Fruit fly (Drosophila melanogaster): ENCODE data around the gene Msp300.

Gene Msp300

dm6 chr2L:5256036-5256846, 155.6 kb downstream of the Msp300 start (continued):
- TF ChIP-seq CG17568 (GFP tag; optimal IDR thresholded peaks at IDR 0.05) (peak; percentile 64), yki (optimal IDR thresholded peaks at IDR 0.05) (no peak), CG1647 (GFP tag; optimal IDR thresholded peaks at IDR 0.05) (peak; percentile 29), fu2 (GFP tag; optimal IDR thresholded peaks at IDR 0.05) (no peak), salm (tag; optimal IDR thresholded peaks at IDR 0.05) (peak; percentile 88), CG10462 (GFP tag; optimal IDR thresholded peaks at IDR 0.05) (peak; percentile 14), Bdp1 (GFP tag; optimal IDR thresholded peaks at IDR 0.05) (peak; percentile 36), fru (optimal IDR thresholded peaks at IDR 0.05) (no peak), dmrt11E (tag; optimal IDR thresholded peaks at IDR 0.05) (peak; percentile 66), trem (tag; optimal IDR thresholded peaks at IDR 0.05) (peak; percentile 26), grau (tag; optimal IDR thresholded peaks at IDR 0.05) (peak; percentile 17), crol (GFP tag; IDR thresholded peaks at IDR 0.05) (peak; percentile 31; the same call in 1 of the 2 replicates), ranshi (GFP tag; IDR thresholded peaks at IDR 0.05) (no peak), corto (GFP tag; optimal IDR thresholded peaks at IDR 0.05) (peak; percentile 79), dpn (GFP tag; optimal IDR thresholded peaks at IDR 0.05) (peak; percentile 15 to 21), CG6689 (GFP tag; IDR thresholded peaks at IDR 0.05) (peak; percentile 33), peb (GFP tag; IDR thresholded peaks at IDR 0.05) (peak; percentile 46; the same call in 1 of the 2 replicates), Fer3 (tag; optimal IDR thresholded peaks at IDR 0.05) (no peak), twi (tag; optimal IDR thresholded peaks at IDR 0.05) (peak; percentile 66), H15 (GFP tag; IDR thresholded peaks at IDR 0.05) (0 out of 3 replicates have a peak, but pooled peaks have one; percentile 45), Ptx1 (GFP tag; IDR thresholded peaks at IDR 0.05) (peak; percentile 55), CG1529 (GFP tag; optimal IDR thresholded peaks at IDR 0.05) (peak; percentile 49), CG4360 (GFP tag; IDR thresholded peaks at IDR 0.05) (0 out of 2 replicates have a peak, but pooled peaks have one; percentile 46), CrebB (tag; optimal IDR thresholded peaks at IDR 0.05) (peak; percentile 33), CG15011 (GFP tag; optimal IDR thresholded peaks at IDR 0.05) (peak; percentile 19), stwl (tag; optimal IDR thresholded peaks at IDR 0.05) (peak; percentile 25), CG11723 (GFP tag; optimal IDR thresholded peaks at IDR 0.05) (peak; percentile 45), rib (GFP tag; IDR thresholded peaks at IDR 0.05) (no peak), Side (GFP tag; optimal IDR thresholded peaks at IDR 0.05) (peak; percentile 60), shn (GFP tag; optimal IDR thresholded peaks at IDR 0.05) (no peak), zf30C (GFP tag; optimal IDR thresholded peaks at IDR 0.05) (peak; percentile 13), hkb (optimal IDR thresholded peaks at IDR 0.05) (no peak), hkb (GFP tag; IDR thresholded peaks at IDR 0.05) (peak; percentile 62), z (GFP tag; IDR thresholded peaks at IDR 0.05) (peak; percentile 66), CG7987 (GFP tag; optimal IDR thresholded peaks at IDR 0.05) (peak; percentile 47), CG9727 (GFP tag; optimal IDR thresholded peaks at IDR 0.05) (peak; percentile 72), zen2 (GFP tag; IDR thresholded peaks at IDR 0.05; ENCODE audit: partially characterized antibody) (0 out of 3 replicates have a peak, but pooled peaks have one; percentile 36), tup (GFP tag; optimal IDR thresholded peaks at IDR 0.05) (peak; percentile 23), CG31224 (GFP tag; IDR thresholded peaks at IDR 0.05) (no peak), CG4707 (GFP tag; optimal IDR thresholded peaks at IDR 0.05) (peak; percentile 31), az2 (GFP tag; optimal IDR thresholded peaks at IDR 0.05) (peak; percentile 37), CG5245 (GFP tag; optimal IDR thresholded peaks at IDR 0.05) (peak; percentile 4), CG2712 (tag; optimal IDR thresholded peaks at IDR 0.05) (peak; percentile 34), CG7786 (GFP tag; optimal IDR thresholded peaks at IDR 0.05) (no peak), grn (GFP tag; optimal IDR thresholded peaks at IDR 0.05) (peak; percentile 99), Bgb (GFP tag; IDR thresholded peaks at IDR 0.05; ENCODE audit: partially characterized antibody) (no peak), PHDP (tag; optimal IDR thresholded peaks at IDR 0.05) (peak; percentile 13), CG8281 (tag; optimal IDR thresholded peaks at IDR 0.05) (peak; percentile 39), CG10979 (tag; optimal IDR thresholded peaks at IDR 0.05) (peak; percentile 60)

Measured in whole organism, embryonic.